Fruit fly (Drosophila melanogaster) whole organism, embryonic: Measurements from ENCODE around the gene CG2540.

Experiments
- Bdp1 ChIP-seq: fragments of 200-800 bp; sonication (Bioruptor generic); optimal IDR thresholded peaks from 3 replicates; lab custom pipeline; 2016; ENCODE audit warnings: missing biosample characterization, missing genetic modification characterization
- Bgb ChIP-seq: fragments of 200-800 bp; sonication (Bioruptor generic); IDR thresholded peaks from 2 replicates; pipeline ENCODE4 v1.3.6; 2022; ENCODE audit warnings: missing biosample characterization, missing genetic modification characterization; ENCODE audit not compliant: partially characterized antibody
- C15 ChIP-seq: fragments of 200-800 bp; sonication (Bioruptor generic); IDR thresholded peaks from 3 replicates; pipeline ENCODE4 v1.3.6; 2022; ENCODE audit warnings: missing biosample characterization, missing genetic modification characterization
- CG11247 ChIP-seq: fragments of 200-800 bp; sonication (Bioruptor generic); IDR thresholded peaks from 2 replicates; pipeline ENCODE4 v1.3.6; 2022; ENCODE audit warnings: missing biosample characterization, missing genetic modification characterization
- CG11696 ChIP-seq: fragments of 200-800 bp; sonication (Bioruptor generic); IDR thresholded peaks from 2 replicates; pipeline ENCODE4 v1.3.6; 2022; ENCODE audit warnings: missing biosample characterization, missing genetic modification characterization
- CG12155 ChIP-seq: fragments of 200-800 bp; sonication (Bioruptor generic); optimal IDR thresholded peaks from 3 replicates; lab custom pipeline; 2016; ENCODE audit warnings: missing biosample characterization, missing genetic modification characterization
- CG13296 ChIP-seq: fragments of 200-800 bp; sonication (Bioruptor generic); optimal IDR thresholded peaks from 3 replicates; lab custom pipeline; 2018; ENCODE audit warnings: missing biosample characterization, mild to moderate bottlenecking, missing genetic modification characterization
- CG14014 ChIP-seq: fragments of 200-800 bp; sonication (Bioruptor generic); IDR thresholded peaks from 2 replicates; pipeline ENCODE4 v1.3.6; 2022; ENCODE audit warnings: missing biosample characterization, missing genetic modification characterization
- CG15269 ChIP-seq: fragments of 200-800 bp; sonication (Bioruptor generic); optimal IDR thresholded peaks from 2 replicates; lab custom pipeline; 2018; ENCODE audit warnings: missing biosample characterization, mild to moderate bottlenecking, missing genetic modification characterization, moderate library complexity
- CG15514 ChIP-seq: fragments of 200-800 bp; sonication (Bioruptor generic); optimal IDR thresholded peaks from 3 replicates; lab custom pipeline; 2017; ENCODE audit warnings: missing biosample characterization, missing genetic modification characterization, mild to moderate bottlenecking, moderate library complexity, missing genetic modification reagents
- CG16863 ChIP-seq: fragments of 200-800 bp; sonication (Bioruptor generic); optimal IDR thresholded peaks from 3 replicates; lab custom pipeline; 2016; ENCODE audit warnings: missing biosample characterization, missing genetic modification characterization
- CG18262 ChIP-seq: fragments of 200-800 bp; optimal IDR thresholded peaks from 3 replicates; lab custom pipeline; 2019; ENCODE audit warnings: missing biosample characterization, mild to moderate bottlenecking, missing genetic modification characterization, moderate library complexity
- CG18599 ChIP-seq: fragments of 200-800 bp; sonication (Bioruptor generic); optimal IDR thresholded peaks from 3 replicates; lab custom pipeline; 2017; ENCODE audit warnings: missing biosample characterization, missing genetic modification characterization, mild to moderate bottlenecking, moderate library complexity, missing genetic modification reagents
- CG3407 ChIP-seq: fragments of 200-800 bp; sonication (Bioruptor generic); optimal IDR thresholded peaks from 2 replicates; lab custom pipeline; 2018; ENCODE audit warnings: missing biosample characterization, mild to moderate bottlenecking, missing genetic modification characterization
- CG43689 ChIP-seq: fragments of 200-800 bp; sonication (Bioruptor generic); IDR thresholded peaks from 2 replicates; pipeline ENCODE4 v1.3.6; 2022; ENCODE audit warnings: missing biosample characterization, missing genetic modification characterization
- CG4730 ChIP-seq: fragments of 200-800 bp; sonication (Bioruptor generic); IDR thresholded peaks from 2 replicates; pipeline ENCODE4 v1.3.6; 2022; ENCODE audit warnings: missing biosample characterization, missing genetic modification characterization
- CG4820 ChIP-seq: fragments of 200-800 bp; sonication (Bioruptor generic); optimal IDR thresholded peaks from 3 replicates; lab custom pipeline; 2016; ENCODE audit warnings: missing biosample characterization, missing genetic modification characterization
- CG9817 ChIP-seq: fragments of 200-800 bp; sonication (Bioruptor generic); optimal IDR thresholded peaks from 2 replicates; lab custom pipeline; 2018; ENCODE audit warnings: missing biosample characterization, mild to moderate bottlenecking, missing genetic modification characterization, moderate library complexity
- CTCF ChIP-seq: fragments of 200-800 bp; sonication (Bioruptor generic); optimal IDR thresholded peaks from 2 replicates; lab custom pipeline; 2017; ENCODE audit warnings: missing biosample characterization, mild to moderate bottlenecking, missing genetic modification characterization, moderate library complexity
- CoRest ChIP-seq: fragments of 200-800 bp; sonication (Bioruptor generic); optimal IDR thresholded peaks from 3 replicates; lab custom pipeline; 2018; ENCODE audit warnings: missing biosample characterization, mild to moderate bottlenecking, missing genetic modification characterization, moderate library complexity
- Dll ChIP-seq: fragments of 200-800 bp; sonication (Bioruptor generic); IDR thresholded peaks from 4 replicates; pipeline ENCODE4 v1.3.6; 2022; ENCODE audit warnings: missing biosample characterization, missing genetic modification characterization; ENCODE audit not compliant: partially characterized antibody
- Fer1 ChIP-seq: fragments of 200-800 bp; sonication (Bioruptor generic); optimal IDR thresholded peaks from 2 replicates; lab custom pipeline; 2017; ENCODE audit warnings: missing biosample characterization, mild to moderate bottlenecking, missing genetic modification characterization
- Gug ChIP-seq: fragments of 200-800 bp; sonication (Bioruptor generic); IDR thresholded peaks from 4 replicates; pipeline ENCODE4 v1.3.6; 2022; ENCODE audit warnings: missing biosample characterization, missing genetic modification characterization
- Hr3 ChIP-seq: fragments of 200-800 bp; sonication (Bioruptor generic); optimal IDR thresholded peaks from 3 replicates; lab custom pipeline; 2016; ENCODE audit warnings: missing biosample characterization, missing genetic modification characterization
- Jarid2 ChIP-seq: fragments of 200-800 bp; sonication (Bioruptor generic); optimal IDR thresholded peaks from 3 replicates; lab custom pipeline; 2017; ENCODE audit warnings: mild to moderate bottlenecking, missing biosample characterization, missing genetic modification reagents, missing genetic modification characterization
- MBD-R2 ChIP-seq: fragments of 200-800 bp; sonication (Bioruptor generic); IDR thresholded peaks from 2 replicates; pipeline ENCODE4 v1.3.6; 2022; ENCODE audit warnings: missing biosample characterization, missing genetic modification characterization
- Max ChIP-seq: fragments of 200-800 bp; sonication (Bioruptor generic); optimal IDR thresholded peaks from 2 replicates; lab custom pipeline; 2016; ENCODE audit warnings: missing biosample characterization, mild to moderate bottlenecking, missing genetic modification characterization
- Meics ChIP-seq: fragments of 200-800 bp; sonication (Bioruptor generic); optimal IDR thresholded peaks from 2 replicates; lab custom pipeline; 2017; ENCODE audit warnings: missing biosample characterization, mild to moderate bottlenecking, missing genetic modification characterization
- Mrtf ChIP-seq: fragments of 200-800 bp; sonication (Bioruptor generic); IDR thresholded peaks from 3 replicates; pipeline ENCODE4 v1.3.6; 2022; ENCODE audit warnings: missing biosample characterization, missing genetic modification characterization
- Myb ChIP-seq: fragments of 200-800 bp; sonication (Bioruptor generic); optimal IDR thresholded peaks from 2 replicates; lab custom pipeline; 2016; ENCODE audit warnings: missing biosample characterization, missing genetic modification characterization
- NfI ChIP-seq: fragments of 200-800 bp; sonication (Bioruptor generic); optimal IDR thresholded peaks from 3 replicates; lab custom pipeline; 2018; ENCODE audit warnings: missing biosample characterization, mild to moderate bottlenecking, missing genetic modification characterization, moderate library complexity
- Optix ChIP-seq: fragments of 200-800 bp; sonication (Bioruptor generic); IDR thresholded peaks from 3 replicates; pipeline ENCODE4 v1.3.6; 2022; ENCODE audit warnings: missing biosample characterization, missing genetic modification characterization
- TFAM ChIP-seq: fragments of 200-800 bp; sonication (Bioruptor generic); optimal IDR thresholded peaks from 2 replicates; lab custom pipeline; 2017; ENCODE audit warnings: missing biosample characterization, missing genetic modification characterization, inconsistent platforms
- Taf1 ChIP-seq: fragments of 200-800 bp; sonication (Bioruptor generic); IDR thresholded peaks from 2 replicates; pipeline ENCODE4 v1.3.6; 2022; ENCODE audit warnings: missing biosample characterization, missing genetic modification characterization
- YL-1 ChIP-seq: fragments of 200-800 bp; sonication (Bioruptor generic); optimal IDR thresholded peaks from 3 replicates; lab custom pipeline; 2017; ENCODE audit warnings: missing biosample characterization, mild to moderate bottlenecking, missing genetic modification characterization
- fu2 ChIP-seq: fragments of 200-800 bp; sonication (Bioruptor generic); optimal IDR thresholded peaks from 2 replicates; lab custom pipeline; 2016; ENCODE audit warnings: missing biosample characterization, missing genetic modification characterization
- gcm ChIP-seq: fragments of 200-800 bp; sonication (Bioruptor generic); optimal IDR thresholded peaks from 2 replicates; lab custom pipeline; 2019; ENCODE audit warnings: missing biosample characterization, mild to moderate bottlenecking, missing genetic modification characterization, moderate library complexity
- grn ChIP-seq: fragments of 200-800 bp; sonication (Bioruptor generic); optimal IDR thresholded peaks from 3 replicates; lab custom pipeline; 2017; ENCODE audit warnings: missing biosample characterization, missing genetic modification characterization
- gro ChIP-seq: fragments of 200-800 bp; sonication (Bioruptor generic); optimal IDR thresholded peaks from 2 replicates; lab custom pipeline; 2016; ENCODE audit warnings: missing biosample characterization, missing genetic modification characterization
- gsb ChIP-seq: fragments of 200-800 bp; sonication (Bioruptor generic); IDR thresholded peaks from 2 replicates; pipeline ENCODE4 v1.3.6; 2022; ENCODE audit warnings: missing biosample characterization, missing genetic modification characterization
- jigr1 ChIP-seq: fragments of 200-800 bp; sonication (Bioruptor generic); IDR thresholded peaks from 3 replicates; pipeline ENCODE4 v1.3.6; 2022; ENCODE audit warnings: missing biosample characterization, missing genetic modification characterization
- klu ChIP-seq: fragments of 200-800 bp; sonication (Bioruptor generic); IDR thresholded peaks from 2 replicates; pipeline ENCODE4 v1.3.6; 2022; ENCODE audit warnings: missing biosample characterization, missing genetic modification characterization
- lab ChIP-seq: fragments of 200-800 bp; sonication (Bioruptor generic); optimal IDR thresholded peaks from 3 replicates; lab custom pipeline; 2017; ENCODE audit warnings: missing biosample characterization, missing genetic modification characterization, mild to moderate bottlenecking, moderate library complexity, missing genetic modification reagents
- mld ChIP-seq: fragments of 200-800 bp; sonication (Bioruptor generic); IDR thresholded peaks from 3 replicates; pipeline ENCODE4 v1.3.6; 2022; ENCODE audit warnings: missing biosample characterization, missing genetic modification characterization; ENCODE audit not compliant: partially characterized antibody
- nerfin-1 ChIP-seq: fragments of 200-800 bp; sonication (Bioruptor generic); optimal IDR thresholded peaks from 3 replicates; lab custom pipeline; 2019; ENCODE audit warnings: missing biosample characterization, mild to moderate bottlenecking, missing genetic modification characterization, moderate library complexity
- phol ChIP-seq: fragments of 200-800 bp; sonication (Bioruptor generic); optimal IDR thresholded peaks from 3 replicates; lab custom pipeline; 2018; ENCODE audit warnings: missing biosample characterization, mild to moderate bottlenecking, missing genetic modification characterization, moderate library complexity
- pnt ChIP-seq: fragments of 200-800 bp; sonication (Bioruptor generic); optimal IDR thresholded peaks from 3 replicates; lab custom pipeline; 2016; ENCODE audit warnings: missing biosample characterization, missing genetic modification characterization
- pum ChIP-seq: fragments of 200-800 bp; sonication (Bioruptor generic); optimal IDR thresholded peaks from 2 replicates; lab custom pipeline; 2016; ENCODE audit warnings: missing biosample characterization, missing genetic modification characterization
- row ChIP-seq: fragments of 200-800 bp; sonication (Bioruptor generic); IDR thresholded peaks from 3 replicates; pipeline ENCODE4 v1.3.6; 2022; ENCODE audit warnings: missing biosample characterization, missing genetic modification characterization
- sim ChIP-seq: fragments of 200-800 bp; sonication (Bioruptor generic); IDR thresholded peaks from 2 replicates; pipeline ENCODE4 v1.3.6; 2022; ENCODE audit warnings: missing biosample characterization, missing genetic modification characterization
- sisA ChIP-seq: fragments of 200-800 bp; sonication (Bioruptor generic); IDR thresholded peaks from 2 replicates; pipeline ENCODE4 v1.3.6; 2022; ENCODE audit warnings: missing biosample characterization, missing genetic modification characterization

CG2540 gene

DNA sequence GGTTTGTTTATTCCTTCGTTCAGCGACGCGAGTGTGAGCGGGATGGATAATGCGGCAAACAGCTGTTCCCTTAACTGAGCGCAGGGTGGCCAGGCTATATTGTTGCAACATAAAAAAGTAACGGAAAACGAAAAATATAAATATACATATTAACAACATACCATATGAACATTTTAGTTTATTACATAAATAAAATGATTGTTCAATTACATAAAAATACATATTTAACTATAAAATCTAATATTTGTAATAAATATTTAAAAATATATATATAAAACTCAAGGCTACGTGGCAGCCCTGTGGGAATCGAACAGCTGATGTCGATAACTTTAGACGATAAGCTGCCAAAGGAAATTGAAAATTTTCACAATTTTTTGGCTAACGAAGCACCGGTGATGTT is at the start of gene CG2540, which contains the start of gene Aven (continued):
- TF ChIP-seq CG11247 = peak; percentile 30; the same call in 1 of the 2 replicates
- TF ChIP-seq jigr1 (GFP tag; lab: Robert Waterston, UW) = no peak
- no peak for TF ChIP-seq grn (GFP tag; lab: Kevin White, UChicago)
- no peak for TF ChIP-seq CG43689 (GFP tag; lab: Robert Waterston, UW)
- no peak for TF ChIP-seq mld
- TF ChIP-seq Gug = 0 out of 4 replicates have a peak, but pooled peaks have one; percentile 8
- TF ChIP-seq gcm (GFP tag; lab: Kevin White, UChicago) = peak; percentile 88
- peak; percentile 36; the same call in 1 of the 2 replicates for TF ChIP-seq CG4730 (GFP tag; lab: Robert Waterston, UW)
- no peak for TF ChIP-seq C15 (GFP tag; lab: Robert Waterston, UW)
- peak; percentile 88 for TF ChIP-seq CG18262 (tag; lab: Kevin White, UChicago)
- peak; percentile 85 for TF ChIP-seq NfI
- TF ChIP-seq lab (GFP tag; lab: Kevin White, UChicago) = peak; percentile 91
- no peak for TF ChIP-seq Myb (GFP tag; lab: Kevin White, UChicago)
- peak; percentile 70 for TF ChIP-seq CG3407 (GFP tag; lab: Kevin White, UChicago)
- peak; percentile 57 for TF ChIP-seq CG4820 (GFP tag; lab: Kevin White, UChicago)
- peak; percentile 77 for TF ChIP-seq CG15514
- TF ChIP-seq CG9817 (tag; lab: Kevin White, UChicago) = peak; percentile 79
- no peak for TF ChIP-seq fu2 (GFP tag; lab: Kevin White, UChicago)
- no peak for TF ChIP-seq Bdp1 (GFP tag; lab: Kevin White, UChicago)
- TF ChIP-seq CG16863 = no peak
- TF ChIP-seq nerfin-1 (tag; lab: Kevin White, UChicago) = peak; percentile 89
- peak; percentile 61 for TF ChIP-seq YL-1 (GFP tag; lab: Kevin White, UChicago)
- no peak for TF ChIP-seq pum (GFP tag; lab: Kevin White, UChicago)
- TF ChIP-seq Fer1 (GFP tag; lab: Kevin White, UChicago) = peak; percentile 92
- TF ChIP-seq CG12155 (GFP tag; lab: Kevin White, UChicago) = peak; percentile 74
- peak; percentile 90 for TF ChIP-seq row (GFP tag; lab: Robert Waterston, UW)
- TF ChIP-seq gro (GFP tag; lab: Kevin White, UChicago) = no peak
- peak; percentile 47; the same call in 1 of the 3 replicates for TF ChIP-seq Optix (GFP tag; lab: Robert Waterston, UW)
- TF ChIP-seq pnt (GFP tag; lab: Kevin White, UChicago) = no peak
- TF ChIP-seq CG14014 (GFP tag; lab: Robert Waterston, UW) = peak; percentile 68
- TF ChIP-seq Meics (GFP tag; lab: Kevin White, UChicago) = peak; percentile 87
- TF ChIP-seq Taf1 = peak; percentile 19; the same call in 1 of the 2 replicates
- TF ChIP-seq MBD-R2 = peak; percentile 79
- TF ChIP-seq Hr3 (GFP tag; lab: Kevin White, UChicago) = peak; percentile 78
- TF ChIP-seq Dll (GFP tag; lab: Robert Waterston, UW) = 0 out of 4 replicates have a peak, but pooled peaks have one; percentile 52
- peak; percentile 4 for TF ChIP-seq Jarid2 (GFP tag; lab: Kevin White, UChicago)
- no peak for TF ChIP-seq Bgb (GFP tag; lab: Robert Waterston, UW)
- TF ChIP-seq CG13296 (GFP tag; lab: Kevin White, UChicago) = peak; percentile 90
- TF ChIP-seq CG11696 (GFP tag; lab: Robert Waterston, UW) = 0 out of 2 replicates have a peak, but pooled peaks have one; percentile 23
- TF ChIP-seq CG15269 = peak; percentile 88
- peak; percentile 54; the same call in 1 of the 2 replicates for TF ChIP-seq sisA (GFP tag; lab: Robert Waterston, UW)
- TF ChIP-seq CoRest (tag; lab: Kevin White, UChicago) = peak; percentile 92
- no peak for TF ChIP-seq TFAM
- no peak for TF ChIP-seq sim (GFP tag; lab: Robert Waterston, UW)
- 0 out of 2 replicates have a peak, but pooled peaks have one; percentile 34 for TF ChIP-seq gsb (GFP tag; lab: Robert Waterston, UW)
- peak; percentile 48 for TF ChIP-seq Max (GFP tag; lab: Kevin White, UChicago)
- TF ChIP-seq CG18599 (GFP tag; lab: Kevin White, UChicago) = peak; percentile 92
- peak; percentile 7 for TF ChIP-seq CTCF (GFP tag; lab: Kevin White, UChicago)
- no peak for TF ChIP-seq klu
- 0 out of 3 replicates have a peak, but pooled peaks have one; percentile 30 for TF ChIP-seq Mrtf (GFP tag; lab: Robert Waterston, UW)
- peak; percentile 87 for TF ChIP-seq phol (tag; lab: Kevin White, UChicago)
